Worm (Caenorhabditis elegans) whole organism, mixed stage, embryonic: Measurements from ENCODE around the gene hmg-1.2.

Experiments
- M03D4.4 ChIP-seq: sonication (generic microtip); optimal IDR thresholded peaks from 2 replicates; lab custom pipeline; 2017; ENCODE audit warnings: mild to moderate bottlenecking, missing genetic modification characterization, missing compliant biosample characterization
- ceh-83 ChIP-seq: fragments of 200-800 bp; sonication (Bioruptor generic); optimal IDR thresholded peaks from 2 replicates; lab custom pipeline; 2018; ENCODE audit warnings: mild to moderate bottlenecking, missing genetic modification characterization, missing compliant biosample characterization
- lsy-2 ChIP-seq: fragments of 150-350 bp; optimal IDR thresholded peaks from 2 replicates; lab custom pipeline; 2014; ENCODE audit warnings: missing biosample characterization, missing genetic modification characterization
- mep-1 ChIP-seq: fragments of 150-350 bp; optimal IDR thresholded peaks from 2 replicates; lab custom pipeline; 2017; ENCODE audit warnings: missing biosample characterization, missing genetic modification reagents, missing genetic modification characterization, inconsistent platforms
- mls-2 ChIP-seq: sonication (generic microtip); optimal IDR thresholded peaks from 2 replicates; lab custom pipeline; 2016; ENCODE audit warnings: mild to moderate bottlenecking, missing genetic modification characterization, moderate library complexity, missing compliant biosample characterization
- nhr-12 ChIP-seq: fragments of 150-350 bp; optimal IDR thresholded peaks from 2 replicates; lab custom pipeline; 2014; ENCODE audit warnings: missing biosample characterization, missing genetic modification characterization
- pha-4 ChIP-seq: fragments of 150-350 bp; optimal IDR thresholded peaks from 2 replicates; lab custom pipeline; 2018; ENCODE audit warnings: missing biosample characterization, missing genetic modification reagents, missing genetic modification characterization
- snpc-4 ChIP-seq: fragments of 150-350 bp; optimal IDR thresholded peaks from 2 replicates; lab custom pipeline; 2014; ENCODE audit warnings: missing biosample characterization, missing genetic modification characterization
- unc-120 ChIP-seq: sonication (generic microtip); optimal IDR thresholded peaks from 2 replicates; lab custom pipeline; 2017; ENCODE audit warnings: missing genetic modification characterization, missing compliant biosample characterization; ENCODE audit not compliant: poor library complexity, severe bottlenecking
- unc-62 ChIP-seq: fragments of 150-350 bp; optimal IDR thresholded peaks from 2 replicates; lab custom pipeline; 2014; ENCODE audit warnings: missing biosample characterization, missing genetic modification reagents, missing genetic modification characterization
- ztf-11 ChIP-seq: fragments of 150-350 bp; optimal IDR thresholded peaks from 2 replicates; lab custom pipeline; 2014; ENCODE audit warnings: missing biosample characterization, missing genetic modification characterization

ce11 chrIII:6245728-6246127 lies 34.5 kb upstream of the hmg-1.2 start, which contains the start of gene bcas-2:
- TF ChIP-seq ceh-83, result no peak
- TF ChIP-seq pha-4 (tag; lab: Kevin White, UChicago), result no peak
- TF ChIP-seq ztf-11 (tag; lab: Kevin White, UChicago), result no peak
- no peak for TF ChIP-seq mep-1 (tag; lab: Kevin White, UChicago)
- no peak for TF ChIP-seq mls-2
- no peak for TF ChIP-seq lsy-2 (tag; lab: Kevin White, UChicago)
- TF ChIP-seq snpc-4 (tag; lab: Kevin White, UChicago), result no peak
- no peak for TF ChIP-seq M03D4.4 (tag; lab: Kevin White, UChicago)
- TF ChIP-seq nhr-12, result no peak
- TF ChIP-seq unc-120 (tag; lab: Kevin White, UChicago), result no peak
- TF ChIP-seq unc-62, result no peak
